Fruit fly (Drosophila melanogaster) Kc167 (cell line): ENCODE results near the gene Noa36.

ENCODE experiments used
- Sin3A ChIP-seq: fragments of >200 bp; optimal IDR thresholded peaks from 2 replicates; lab custom pipeline; 2018; ENCODE audit warnings: missing external identifiers
- insv ChIP-seq: fragments of >200 bp; optimal IDR thresholded peaks from 3 replicates; lab custom pipeline; 2018; ENCODE audit warnings: missing external identifiers
- ttk ChIP-seq: sonication (Bioruptor generic); optimal IDR thresholded peaks from 2 replicates; lab custom pipeline; 2017; ENCODE audit warnings: missing external identifiers

- TF ChIP-seq Sin3A (lab: Kevin White, UChicago) (no peak), insv (no peak), ttk (lab: Kevin White, UChicago) (no peak)
These were observed 50.6 kb downstream of the Noa36 start for dm6 chr3R:28548457-28548856.
